Fruit fly (Drosophila melanogaster): ENCODE data around the gene CG32026.

DNA sequence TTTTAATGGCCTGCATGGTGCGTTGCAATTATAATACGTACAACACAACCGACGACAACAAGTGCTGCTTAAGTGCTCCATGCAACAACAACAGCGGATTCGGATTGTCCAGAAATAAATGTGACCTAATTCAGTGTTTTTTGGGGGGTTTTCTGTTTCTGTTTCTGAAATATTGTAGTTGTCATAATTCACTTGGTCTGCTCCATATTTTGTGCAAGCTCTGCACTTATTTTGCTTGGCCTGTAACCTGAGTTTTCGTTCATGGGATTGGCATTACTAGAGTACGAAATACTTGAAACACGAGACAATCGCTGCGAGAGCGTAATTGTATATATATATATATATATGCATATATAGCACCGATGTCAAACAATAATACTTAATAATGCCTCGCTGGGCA lies 33.1 kb downstream of the CG32026 start:
- TF ChIP-seq CTCF (optimal IDR thresholded peaks at IDR 0.05) (no peak), CG8478 (optimal IDR thresholded peaks at IDR 0.05) (no peak)
